Fruit fly (Drosophila melanogaster) whole organism, prepupa: ENCODE measurements around the gene CG13679.

Experiments
- Blimp-1 ChIP-seq: fragments of 200-800 bp; sonication (Bioruptor generic); optimal IDR thresholded peaks from 3 replicates; lab custom pipeline; 2017; ENCODE audit warnings: missing biosample characterization, missing genetic modification characterization, mild to moderate bottlenecking, moderate library complexity, missing genetic modification reagents
- CG10631 ChIP-seq: fragments of 200-800 bp; sonication (Bioruptor generic); optimal IDR thresholded peaks from 2 replicates; lab custom pipeline; 2016; ENCODE audit warnings: missing biosample characterization, missing genetic modification characterization
- CG11762 ChIP-seq: fragments of 200-800 bp; sonication (Bioruptor generic); optimal IDR thresholded peaks from 3 replicates; lab custom pipeline; 2016; ENCODE audit warnings: missing biosample characterization, missing genetic modification characterization; ENCODE audit not compliant: insufficient read depth
- CG11902 ChIP-seq: fragments of 200-800 bp; sonication (Bioruptor generic); optimal IDR thresholded peaks from 3 replicates; lab custom pipeline; 2016; ENCODE audit warnings: missing biosample characterization, missing genetic modification characterization
- CG15336 ChIP-seq: fragments of 200-800 bp; sonication (Bioruptor generic); IDR thresholded peaks from 2 replicates; pipeline ENCODE4 v1.3.6; 2022; ENCODE audit warnings: missing biosample characterization, missing genetic modification characterization
- CG1621 ChIP-seq: fragments of 200-800 bp; sonication (Bioruptor generic); optimal IDR thresholded peaks from 3 replicates; lab custom pipeline; 2018; ENCODE audit warnings: missing biosample characterization, mild to moderate bottlenecking, missing genetic modification characterization
- CG16779 ChIP-seq: fragments of 200-800 bp; sonication (Bioruptor generic); optimal IDR thresholded peaks from 3 replicates; lab custom pipeline; 2017; ENCODE audit warnings: missing biosample characterization, mild to moderate bottlenecking, missing genetic modification characterization
- CG3032 ChIP-seq: fragments of 200-800 bp; optimal IDR thresholded peaks from 2 replicates; lab custom pipeline; 2019; ENCODE audit warnings: missing biosample characterization, mild to moderate bottlenecking, missing genetic modification characterization, moderate library complexity
- CG32006 ChIP-seq: fragments of 200-800 bp; sonication (Bioruptor generic); optimal IDR thresholded peaks from 3 replicates; lab custom pipeline; 2017; ENCODE audit warnings: missing biosample characterization, mild to moderate bottlenecking, missing genetic modification characterization
- CG34406 ChIP-seq: fragments of 200-800 bp; sonication (Bioruptor generic); optimal IDR thresholded peaks from 3 replicates; lab custom pipeline; 2016; ENCODE audit warnings: missing biosample characterization, missing genetic modification characterization
- CG4318 ChIP-seq: fragments of 200-800 bp; sonication (Bioruptor generic); optimal IDR thresholded peaks from 3 replicates; lab custom pipeline; 2017; ENCODE audit warnings: missing biosample characterization, mild to moderate bottlenecking, missing genetic modification characterization
- CG6163 ChIP-seq: fragments of 200-800 bp; sonication (Bioruptor generic); IDR thresholded peaks from 3 replicates; pipeline ENCODE4 v1.3.6; 2022; ENCODE audit warnings: missing biosample characterization, missing genetic modification characterization
- CG6276 ChIP-seq: fragments of 200-800 bp; sonication (Bioruptor generic); optimal IDR thresholded peaks from 2 replicates; lab custom pipeline; 2017; ENCODE audit warnings: missing biosample characterization, mild to moderate bottlenecking, missing genetic modification characterization
- CG6792 ChIP-seq: fragments of 200-800 bp; sonication (Bioruptor generic); optimal IDR thresholded peaks from 3 replicates; lab custom pipeline; 2016; ENCODE audit warnings: missing biosample characterization, missing genetic modification characterization
- CG6808 ChIP-seq: fragments of 200-800 bp; sonication (Bioruptor generic); optimal IDR thresholded peaks from 3 replicates; lab custom pipeline; 2017; ENCODE audit warnings: missing biosample characterization, missing genetic modification characterization, mild to moderate bottlenecking, moderate library complexity, missing genetic modification reagents
- CG6854 ChIP-seq: fragments of 200-800 bp; sonication (Bioruptor generic); optimal IDR thresholded peaks from 2 replicates; lab custom pipeline; 2017; ENCODE audit warnings: missing biosample characterization, mild to moderate bottlenecking, missing genetic modification characterization
- CG7368 ChIP-seq: fragments of 200-800 bp; sonication (Bioruptor generic); optimal IDR thresholded peaks from 3 replicates; lab custom pipeline; 2016; ENCODE audit warnings: missing biosample characterization, missing genetic modification characterization
- CG8119 ChIP-seq: fragments of 200-800 bp; sonication (Bioruptor generic); IDR thresholded peaks from 3 replicates; pipeline ENCODE4 v1.3.6; 2022; ENCODE audit warnings: missing biosample characterization, missing genetic modification characterization
- Eip78C ChIP-seq: fragments of 200-800 bp; sonication (Bioruptor generic); peaks from one replicate; lab custom pipeline; 2016; ENCODE audit warnings: missing biosample characterization, missing genetic modification characterization
- Eip93F ChIP-seq: fragments of 200-800 bp; sonication (Bioruptor generic); optimal IDR thresholded peaks from 2 replicates; lab custom pipeline; 2016; ENCODE audit warnings: missing biosample characterization, mild to moderate bottlenecking, missing genetic modification characterization
- Ets21C ChIP-seq: fragments of 200-800 bp; sonication (Bioruptor generic); optimal IDR thresholded peaks from 3 replicates; lab custom pipeline; 2016; ENCODE audit warnings: missing biosample characterization, missing genetic modification characterization
- Ets96B ChIP-seq: fragments of 200-800 bp; optimal IDR thresholded peaks from 2 replicates; lab custom pipeline; 2019; ENCODE audit warnings: missing biosample characterization, mild to moderate bottlenecking, missing genetic modification characterization, moderate library complexity
- Hr38 ChIP-seq: sonication (Bioruptor generic); optimal IDR thresholded peaks from 2 replicates; lab custom pipeline; 2016; ENCODE audit warnings: missing biosample characterization, missing genetic modification characterization
- Met ChIP-seq: fragments of 200-800 bp; sonication (Bioruptor generic); optimal IDR thresholded peaks from 3 replicates; lab custom pipeline; 2016; ENCODE audit warnings: missing biosample characterization, missing genetic modification characterization
- OdsH ChIP-seq: fragments of 200-800 bp; sonication (Bioruptor generic); optimal IDR thresholded peaks from 3 replicates; lab custom pipeline; 2016; ENCODE audit warnings: missing biosample characterization, missing genetic modification characterization
- Sox102F ChIP-seq: fragments of 200-800 bp; sonication (Bioruptor generic); optimal IDR thresholded peaks from 2 replicates; lab custom pipeline; 2016; ENCODE audit warnings: missing biosample characterization, mild to moderate bottlenecking, missing genetic modification characterization
- Sox15 ChIP-seq: fragments of 200-800 bp; sonication (Bioruptor generic); optimal IDR thresholded peaks from 3 replicates; lab custom pipeline; 2016; ENCODE audit warnings: missing biosample characterization, missing genetic modification characterization
- achi ChIP-seq: fragments of 200-800 bp; sonication (Bioruptor generic); optimal IDR thresholded peaks from 3 replicates; lab custom pipeline; 2016; ENCODE audit warnings: missing biosample characterization, missing genetic modification characterization
- acj6 ChIP-seq: fragments of 200-800 bp; sonication (Bioruptor generic); optimal IDR thresholded peaks from 3 replicates; lab custom pipeline; 2016; ENCODE audit warnings: missing biosample characterization, missing genetic modification characterization
- dac ChIP-seq: fragments of 200-800 bp; sonication (Bioruptor generic); optimal IDR thresholded peaks from 2 replicates; lab custom pipeline; 2017; ENCODE audit warnings: missing biosample characterization, mild to moderate bottlenecking, missing genetic modification characterization
- dsx ChIP-seq: fragments of 200-800 bp; optimal IDR thresholded peaks from 3 replicates; lab custom pipeline; 2019; ENCODE audit warnings: missing biosample characterization, mild to moderate bottlenecking, missing genetic modification characterization, moderate library complexity; ENCODE audit not compliant: poor library complexity, severe bottlenecking
- fd85E ChIP-seq: fragments of 200-800 bp; sonication (Bioruptor generic); optimal IDR thresholded peaks from 3 replicates; lab custom pipeline; 2016; ENCODE audit warnings: missing biosample characterization, missing genetic modification characterization
- fkh ChIP-seq: fragments of 200-800 bp; sonication (Bioruptor generic); optimal IDR thresholded peaks from 3 replicates; lab custom pipeline; 2017; ENCODE audit warnings: missing biosample characterization, mild to moderate bottlenecking, missing genetic modification characterization, moderate library complexity
- net ChIP-seq: fragments of 200-800 bp; sonication (Bioruptor generic); optimal IDR thresholded peaks from 3 replicates; lab custom pipeline; 2016; ENCODE audit warnings: missing biosample characterization, missing genetic modification characterization
- pdm3 ChIP-seq: fragments of 200-800 bp; sonication (Bioruptor generic); optimal IDR thresholded peaks from 3 replicates; lab custom pipeline; 2016; ENCODE audit warnings: missing biosample characterization, missing genetic modification characterization
- salr ChIP-seq, 2 experiments: fragments of 200-800 bp; sonication (Bioruptor generic); optimal IDR thresholded peaks; 3 replicates each; lab custom pipeline; 2016 to 2018; ENCODE audit warnings: missing biosample characterization in 2 of 2, missing genetic modification characterization in 2 of 2, mild to moderate bottlenecking in 1 of 2
- spab ChIP-seq: fragments of 200-800 bp; sonication (Bioruptor generic); optimal IDR thresholded peaks from 2 replicates; lab custom pipeline; 2017; ENCODE audit warnings: missing biosample characterization, mild to moderate bottlenecking, missing genetic modification characterization, missing genetic modification reagents
- ss ChIP-seq, 2 experiments: fragments of 200-800 bp; sonication (Bioruptor generic); optimal IDR thresholded peaks; 2 replicates in 1 of 2; 3 replicates in 1 of 2; lab custom pipeline; 2017 to 2018; ENCODE audit warnings: mild to moderate bottlenecking in 2 of 2, missing biosample characterization in 2 of 2, missing genetic modification characterization in 2 of 2, moderate library complexity in 1 of 2
- svp ChIP-seq: fragments of 200-800 bp; sonication (Bioruptor generic); peaks from one replicate; lab custom pipeline; 2016; ENCODE audit warnings: missing biosample characterization, missing genetic modification characterization
- vri ChIP-seq: fragments of 200-800 bp; sonication (Bioruptor generic); optimal IDR thresholded peaks from 3 replicates; lab custom pipeline; 2016; ENCODE audit warnings: missing biosample characterization, mild to moderate bottlenecking, missing genetic modification characterization

CG13679 gene

dm6 chr3L:8186627-8187396 lies 15.8 kb upstream of the CG13679 start, which contains the start of the genes ERR and Atg18a (continued):
- TF ChIP-seq salr (GFP tag; optimal IDR thresholded peaks at IDR 0.05; lab: Kevin White, UChicago): peak in 1 of 2 experiments; percentile 60
- TF ChIP-seq CG6792 (GFP tag; lab: Kevin White, UChicago): peak; percentile 80
- peak; percentile 82 for TF ChIP-seq achi (GFP tag; lab: Kevin White, UChicago)
- TF ChIP-seq CG6163 (GFP tag; lab: Robert Waterston, UW): peak; percentile 85
- TF ChIP-seq CG6276: no peak
- TF ChIP-seq svp (GFP tag; lab: Kevin White, UChicago): no peak
- peak; percentile 67 for TF ChIP-seq fd85E (GFP tag; lab: Kevin White, UChicago)
- peak; percentile 61 for TF ChIP-seq CG11762 (GFP tag; lab: Kevin White, UChicago)
- TF ChIP-seq Ets96B (tag; lab: Kevin White, UChicago): peak; percentile 75
- TF ChIP-seq CG4318 (GFP tag; lab: Kevin White, UChicago): peak; percentile 85
- TF ChIP-seq fkh (GFP tag; lab: Kevin White, UChicago): peak; percentile 63
- peak; percentile 90 for TF ChIP-seq CG3032 (tag; lab: Kevin White, UChicago)
- peak; percentile 65 for TF ChIP-seq dsx
- TF ChIP-seq Blimp-1 (GFP tag; lab: Kevin White, UChicago): peak; percentile 51
- peak; percentile 93 for TF ChIP-seq CG10631 (GFP tag; lab: Kevin White, UChicago)
- peak; percentile 82 for TF ChIP-seq CG34406 (GFP tag; lab: Kevin White, UChicago)
- peak; percentile 88 for TF ChIP-seq Met (GFP tag; lab: Kevin White, UChicago)
- peak; percentile 90 for TF ChIP-seq Sox15 (GFP tag; lab: Kevin White, UChicago)
- TF ChIP-seq CG6854 (GFP tag; lab: Kevin White, UChicago): peak; percentile 20
- peak; percentile 68 for TF ChIP-seq vri (GFP tag; lab: Kevin White, UChicago)
- TF ChIP-seq dac (GFP tag; lab: Kevin White, UChicago): peak; percentile 73
- peak; percentile 89 for TF ChIP-seq CG32006 (GFP tag; lab: Kevin White, UChicago)
- TF ChIP-seq CG16779 (tag; lab: Kevin White, UChicago): no peak
- peak; percentile 75 for TF ChIP-seq CG8119 (GFP tag; lab: Robert Waterston, UW)
- peak; percentile 75 for TF ChIP-seq CG7368
- peak; percentile 87 for TF ChIP-seq Ets21C (GFP tag; lab: Kevin White, UChicago)
- peak; percentile 81 for TF ChIP-seq Sox102F (GFP tag; lab: Kevin White, UChicago)
- TF ChIP-seq CG1621 (tag; lab: Kevin White, UChicago): peak; percentile 12
- peak; percentile 85 for TF ChIP-seq Eip78C (GFP tag; lab: Kevin White, UChicago)
- peak; percentile 89 for TF ChIP-seq OdsH (GFP tag; lab: Kevin White, UChicago)
- TF ChIP-seq ss (GFP tag; optimal IDR thresholded peaks at IDR 0.05; lab: Kevin White, UChicago): peak in 1 of 2 experiments; percentile 67
- no peak for TF ChIP-seq spab
- TF ChIP-seq pdm3 (GFP tag; lab: Kevin White, UChicago): no peak
- TF ChIP-seq Eip93F (GFP tag; lab: Kevin White, UChicago): no peak
- peak; percentile 58 for TF ChIP-seq CG6808 (GFP tag; lab: Kevin White, UChicago)
- peak; percentile 60 for TF ChIP-seq Hr38 (GFP tag; lab: Kevin White, UChicago)
- TF ChIP-seq acj6: peak; percentile 89
- TF ChIP-seq CG11902 (GFP tag; lab: Kevin White, UChicago): peak; percentile 91

- TF ChIP-seq CG15336 (GFP tag; lab: Robert Waterston, UW): 0 out of 2 replicates have a peak, but pooled peaks have one; percentile 16
- no peak for TF ChIP-seq CG11902 (GFP tag; lab: Kevin White, UChicago)
- no peak for TF ChIP-seq net (GFP tag; lab: Kevin White, UChicago)
- no peak for TF ChIP-seq CG6854 (GFP tag; lab: Kevin White, UChicago)
- no peak for TF ChIP-seq Eip93F (GFP tag; lab: Kevin White, UChicago)
These were observed 15.2 kb upstream of the CG13679 start for dm6 chr3L:8187397-8187811.
